Fruit fly (Drosophila melanogaster): ENCODE data around the gene vn.

Gene vn

dm6 chr3L:5764922-5765843 is 80.3 kb downstream of the vn start, which contains the start of gene CG10576 (continued):
- TF ChIP-seq scrt (GFP tag; optimal IDR thresholded peaks at IDR 0.05): no peak
- 0 out of 3 replicates have a peak, but pooled peaks have one; percentile 54 for TF ChIP-seq CG34224 (GFP tag; IDR thresholded peaks at IDR 0.05; ENCODE audit: partially characterized antibody)
- TF ChIP-seq H15 (GFP tag; IDR thresholded peaks at IDR 0.05): no peak
- TF ChIP-seq pfk (GFP tag; optimal IDR thresholded peaks at IDR 0.05): no peak
- TF ChIP-seq CG12299 (tag; optimal IDR thresholded peaks at IDR 0.05): no peak
- TF ChIP-seq pros (GFP tag; optimal IDR thresholded peaks at IDR 0.05): no peak
- TF ChIP-seq CG9797 (GFP tag; optimal IDR thresholded peaks at IDR 0.05): peak; percentile 98
- TF ChIP-seq az2 (GFP tag; optimal IDR thresholded peaks at IDR 0.05): no peak
- TF ChIP-seq hb (GFP tag; IDR thresholded peaks at IDR 0.05; ENCODE audit: partially characterized antibody): no peak
- TF ChIP-seq Dad (GFP tag; optimal IDR thresholded peaks at IDR 0.05): peak; percentile 6
- TF ChIP-seq CG11504 (tag; optimal IDR thresholded peaks at IDR 0.05): no peak
- TF ChIP-seq Pdp1 (GFP tag; optimal IDR thresholded peaks at IDR 0.05): peak in 1 of 2 experiments; percentile 95
- no peak for TF ChIP-seq CG4424 (GFP tag; optimal IDR thresholded peaks at IDR 0.05)
- TF ChIP-seq CG32532 (GFP tag; IDR thresholded peaks at IDR 0.05): 0 out of 2 replicates have a peak, but pooled peaks have one; percentile 26
- TF ChIP-seq Dref (GFP tag; IDR thresholded peaks at IDR 0.05): peak; percentile 56
- no peak for TF ChIP-seq sob (GFP tag; IDR thresholded peaks at IDR 0.05)
- TF ChIP-seq Six4 (GFP tag; optimal IDR thresholded peaks at IDR 0.05): no peak
- TF ChIP-seq CG4360 (GFP tag; IDR thresholded peaks at IDR 0.05): no peak
- TF ChIP-seq peb (GFP tag; IDR thresholded peaks at IDR 0.05): no peak
- no peak for TF ChIP-seq rib (GFP tag; IDR thresholded peaks at IDR 0.05)
- TF ChIP-seq usp (GFP tag; optimal IDR thresholded peaks at IDR 0.05): no peak
- no peak; the same call in 1 of the 2 replicates for TF ChIP-seq Bgb (GFP tag; IDR thresholded peaks at IDR 0.05; ENCODE audit: partially characterized antibody)
- no peak for TF ChIP-seq CG10959 (GFP tag; IDR thresholded peaks at IDR 0.05)
- TF ChIP-seq Med (GFP tag): peak; percentile 86
- no peak for TF ChIP-seq Gsc (GFP tag; IDR thresholded peaks at IDR 0.05)
- peak; percentile 58 for TF ChIP-seq inv (GFP tag; IDR thresholded peaks at IDR 0.05; ENCODE audit: partially characterized antibody)
- no peak for TF ChIP-seq Deaf1 (tag; optimal IDR thresholded peaks at IDR 0.05)
- no peak for TF ChIP-seq CG12942 (GFP tag; optimal IDR thresholded peaks at IDR 0.05)
- no peak for TF ChIP-seq ase (GFP tag; IDR thresholded peaks at IDR 0.05)
- TF ChIP-seq da (GFP tag; optimal IDR thresholded peaks at IDR 0.05): no peak
- peak; percentile 96 for TF ChIP-seq YL-1 (GFP tag; optimal IDR thresholded peaks at IDR 0.05)
- TF ChIP-seq CG17912 (GFP tag; optimal IDR thresholded peaks at IDR 0.05): no peak
- TF ChIP-seq oc (tag; optimal IDR thresholded peaks at IDR 0.05): no peak
- TF ChIP-seq tap (tag; optimal IDR thresholded peaks at IDR 0.05): no peak
- peak in 1 of 2 experiments; percentile 6 for TF ChIP-seq insv (GFP tag; optimal IDR thresholded peaks at IDR 0.05)
- no peak for TF ChIP-seq Hr51 (GFP tag; optimal IDR thresholded peaks at IDR 0.05)
- TF ChIP-seq grn (GFP tag; optimal IDR thresholded peaks at IDR 0.05): no peak
- TF ChIP-seq Side (GFP tag; optimal IDR thresholded peaks at IDR 0.05): peak; percentile 14
- TF ChIP-seq CG31224 (GFP tag; IDR thresholded peaks at IDR 0.05): no peak
- TF ChIP-seq dati (GFP tag; IDR thresholded peaks at IDR 0.05): no peak
- no peak for TF ChIP-seq luna (GFP tag; optimal IDR thresholded peaks at IDR 0.05)
- peak; percentile 73 for TF ChIP-seq Ets97D (GFP tag; optimal IDR thresholded peaks at IDR 0.05)
- no peak for TF ChIP-seq Dip3 (GFP tag; optimal IDR thresholded peaks at IDR 0.05)
- TF ChIP-seq sisA (GFP tag; IDR thresholded peaks at IDR 0.05): no peak
- peak; percentile 78 for TF ChIP-seq CG2116 (GFP tag; optimal IDR thresholded peaks at IDR 0.05)
- no peak for TF ChIP-seq MTF-1 (GFP tag; optimal IDR thresholded peaks at IDR 0.05; ENCODE audit: borderline replicate concordance)
- TF ChIP-seq Xrp1 (GFP tag; IDR thresholded peaks at IDR 0.05): no peak
- no peak for TF ChIP-seq Hmx (GFP tag; optimal IDR thresholded peaks at IDR 0.05)
- TF ChIP-seq CG2712 (tag; optimal IDR thresholded peaks at IDR 0.05): no peak

All from whole organism, embryonic.